Fruit fly (Drosophila melanogaster) whole organism, embryonic: ENCODE data around the gene CG6055.

Experiments
- Ada2b ChIP-seq: fragments of 200-800 bp; sonication (Bioruptor generic); IDR thresholded peaks from 2 replicates; pipeline ENCODE4 v1.3.6; 2022; ENCODE audit warnings: missing biosample characterization, missing genetic modification characterization
- Awh ChIP-seq: fragments of 200-800 bp; sonication (Bioruptor generic); IDR thresholded peaks from 2 replicates; pipeline ENCODE4, ENCODE4 v1.3.6; 2022; ENCODE audit warnings: missing biosample characterization, missing genetic modification characterization
- CG1024 ChIP-seq: fragments of 200-800 bp; sonication (Bioruptor generic); IDR thresholded peaks from 2 replicates; pipeline ENCODE4 v1.3.6; 2022; ENCODE audit warnings: missing biosample characterization, missing genetic modification characterization
- CG11247 ChIP-seq: fragments of 200-800 bp; sonication (Bioruptor generic); IDR thresholded peaks from 2 replicates; pipeline ENCODE4 v1.3.6; 2022; ENCODE audit warnings: missing biosample characterization, missing genetic modification characterization
- CG11504 ChIP-seq: fragments of 200-800 bp; sonication (Bioruptor generic); optimal IDR thresholded peaks from 3 replicates; lab custom pipeline; 2019; ENCODE audit warnings: missing biosample characterization, mild to moderate bottlenecking, missing genetic modification characterization, moderate library complexity
- CG11696 ChIP-seq: fragments of 200-800 bp; sonication (Bioruptor generic); IDR thresholded peaks from 2 replicates; pipeline ENCODE4 v1.3.6; 2022; ENCODE audit warnings: missing biosample characterization, missing genetic modification characterization
- CG12155 ChIP-seq: fragments of 200-800 bp; sonication (Bioruptor generic); optimal IDR thresholded peaks from 3 replicates; lab custom pipeline; 2016; ENCODE audit warnings: missing biosample characterization, missing genetic modification characterization
- CG13424 ChIP-seq: fragments of 200-800 bp; sonication (Bioruptor generic); optimal IDR thresholded peaks from 2 replicates; lab custom pipeline; 2019; ENCODE audit warnings: missing biosample characterization, mild to moderate bottlenecking, missing genetic modification characterization, moderate library complexity
- CG13775 ChIP-seq: fragments of 200-800 bp; sonication (Bioruptor generic); optimal IDR thresholded peaks from 3 replicates; lab custom pipeline; 2017; ENCODE audit warnings: missing biosample characterization, mild to moderate bottlenecking, missing genetic modification characterization
- CG17568 ChIP-seq: fragments of 200-800 bp; sonication (Bioruptor generic); optimal IDR thresholded peaks from 2 replicates; lab custom pipeline; 2018; ENCODE audit warnings: missing biosample characterization, mild to moderate bottlenecking, missing genetic modification characterization, moderate library complexity
- CG2712 ChIP-seq: fragments of 200-800 bp; optimal IDR thresholded peaks from 3 replicates; lab custom pipeline; 2019; ENCODE audit warnings: missing biosample characterization, mild to moderate bottlenecking, missing genetic modification characterization, moderate library complexity
- CG33213 ChIP-seq: fragments of 200-800 bp; sonication (Bioruptor generic); optimal IDR thresholded peaks from 3 replicates; lab custom pipeline; 2016; ENCODE audit warnings: missing biosample characterization, missing genetic modification characterization
- CG4328 ChIP-seq: fragments of 200-800 bp; sonication (Bioruptor generic); optimal IDR thresholded peaks from 3 replicates; lab custom pipeline; 2017; ENCODE audit warnings: missing biosample characterization, missing genetic modification reagents, missing genetic modification characterization
- CG5180 ChIP-seq: fragments of 200-800 bp; sonication (Bioruptor generic); optimal IDR thresholded peaks from 3 replicates; lab custom pipeline; 2017; ENCODE audit warnings: missing biosample characterization, missing genetic modification characterization, mild to moderate bottlenecking, moderate library complexity, missing genetic modification reagents
- CG6765 ChIP-seq: fragments of 200-800 bp; sonication (Bioruptor generic); optimal IDR thresholded peaks from 3 replicates; lab custom pipeline; 2017; ENCODE audit warnings: missing biosample characterization, mild to moderate bottlenecking, missing genetic modification characterization
- CG7271 ChIP-seq: fragments of 200-800 bp; sonication (Bioruptor generic); optimal IDR thresholded peaks from 2 replicates; lab custom pipeline; 2018; ENCODE audit warnings: missing biosample characterization, mild to moderate bottlenecking, missing genetic modification characterization, moderate library complexity
- CG7745 ChIP-seq: fragments of 200-800 bp; sonication (Bioruptor generic); optimal IDR thresholded peaks from 2 replicates; lab custom pipeline; 2018; ENCODE audit warnings: missing biosample characterization, mild to moderate bottlenecking, missing genetic modification characterization, moderate library complexity
- CG9437 ChIP-seq: fragments of 200-800 bp; sonication (Bioruptor generic); optimal IDR thresholded peaks from 2 replicates; lab custom pipeline; 2018; ENCODE audit warnings: missing biosample characterization, mild to moderate bottlenecking, missing genetic modification characterization
- Chrac-16 ChIP-seq: fragments of 200-800 bp; sonication (Bioruptor generic); optimal IDR thresholded peaks from 3 replicates; lab custom pipeline; 2016; ENCODE audit warnings: missing biosample characterization, missing genetic modification characterization
- CoRest ChIP-seq: fragments of 200-800 bp; sonication (Bioruptor generic); optimal IDR thresholded peaks from 3 replicates; lab custom pipeline; 2018; ENCODE audit warnings: missing biosample characterization, mild to moderate bottlenecking, missing genetic modification characterization, moderate library complexity
- Doc2 ChIP-seq: fragments of 200-800 bp; sonication (Bioruptor generic); IDR thresholded peaks from 2 replicates; pipeline ENCODE4 v1.3.6; 2022; ENCODE audit warnings: missing biosample characterization, missing genetic modification characterization
- Fer1 ChIP-seq: fragments of 200-800 bp; sonication (Bioruptor generic); optimal IDR thresholded peaks from 2 replicates; lab custom pipeline; 2017; ENCODE audit warnings: missing biosample characterization, mild to moderate bottlenecking, missing genetic modification characterization
- HLHmδ ChIP-seq: fragments of 200-800 bp; sonication (Bioruptor generic); optimal IDR thresholded peaks from 2 replicates; lab custom pipeline; 2018; ENCODE audit warnings: missing biosample characterization, mild to moderate bottlenecking, missing genetic modification characterization, moderate library complexity
- HmgZ ChIP-seq: fragments of 200-800 bp; sonication (Bioruptor generic); optimal IDR thresholded peaks from 2 replicates; lab custom pipeline; 2018; ENCODE audit warnings: missing biosample characterization, mild to moderate bottlenecking, missing genetic modification characterization
- PHDP ChIP-seq: fragments of 200-800 bp; sonication (Bioruptor generic); optimal IDR thresholded peaks from 3 replicates; lab custom pipeline; 2018; ENCODE audit warnings: missing biosample characterization, mild to moderate bottlenecking, missing genetic modification characterization, moderate library complexity
- Ptx1 ChIP-seq: fragments of 200-800 bp; sonication (Bioruptor generic); IDR thresholded peaks from 2 replicates; pipeline ENCODE4 v1.3.6; 2022; ENCODE audit warnings: missing biosample characterization, missing genetic modification characterization
- Sry-β ChIP-seq: fragments of 200-800 bp; sonication (Bioruptor generic); optimal IDR thresholded peaks from 2 replicates; lab custom pipeline; 2018; ENCODE audit warnings: missing biosample characterization, mild to moderate bottlenecking, missing genetic modification characterization, moderate library complexity
- Vsx1 ChIP-seq: fragments of 200-800 bp; sonication (Bioruptor generic); optimal IDR thresholded peaks from 2 replicates; lab custom pipeline; 2017; ENCODE audit warnings: missing biosample characterization, mild to moderate bottlenecking, missing genetic modification characterization, missing genetic modification reagents
- ato ChIP-seq: fragments of 200-800 bp; sonication (Bioruptor generic); IDR thresholded peaks from 2 replicates; pipeline ENCODE4 v1.3.6; 2022; ENCODE audit warnings: missing biosample characterization, missing genetic modification characterization; ENCODE audit not compliant: partially characterized antibody
- bowl ChIP-seq: fragments of 200-800 bp; sonication (Bioruptor generic); IDR thresholded peaks from 2 replicates; pipeline ENCODE4 v1.3.6; 2022; ENCODE audit warnings: missing biosample characterization, missing genetic modification characterization
- corto ChIP-seq: fragments of 200-800 bp; sonication (Bioruptor generic); optimal IDR thresholded peaks from 2 replicates; lab custom pipeline; 2016; ENCODE audit warnings: missing biosample characterization, mild to moderate bottlenecking, missing genetic modification characterization, moderate library complexity
- da ChIP-seq: fragments of 200-800 bp; sonication (Bioruptor generic); optimal IDR thresholded peaks from 2 replicates; lab custom pipeline; 2016; ENCODE audit warnings: missing biosample characterization, missing genetic modification characterization
- dm ChIP-seq: fragments of 200-800 bp; sonication (Bioruptor generic); optimal IDR thresholded peaks from 3 replicates; lab custom pipeline; 2016; ENCODE audit warnings: missing biosample characterization, missing genetic modification characterization
- en ChIP-seq: fragments of 200-800 bp; sonication (Bioruptor generic); optimal IDR thresholded peaks from 2 replicates; lab custom pipeline; 2016; ENCODE audit warnings: missing biosample characterization, missing genetic modification characterization
- eve ChIP-seq, 2 experiments: fragments of >200 bp; optimal IDR thresholded peaks; 2 replicates each; lab custom pipeline; 2017; ENCODE audit warnings: missing biosample characterization in 2 of 2, missing genetic modification characterization in 2 of 2
- fd96Cb ChIP-seq: fragments of 200-800 bp; sonication (Bioruptor generic); optimal IDR thresholded peaks from 2 replicates; lab custom pipeline; 2018; ENCODE audit warnings: missing biosample characterization, mild to moderate bottlenecking, missing genetic modification characterization, moderate library complexity
- gcm2 ChIP-seq: fragments of 200-800 bp; sonication (Bioruptor generic); optimal IDR thresholded peaks from 2 replicates; lab custom pipeline; 2016; ENCODE audit warnings: missing biosample characterization, missing genetic modification characterization
- grau ChIP-seq: fragments of 200-800 bp; optimal IDR thresholded peaks from 3 replicates; lab custom pipeline; 2019; ENCODE audit warnings: missing biosample characterization, mild to moderate bottlenecking, missing genetic modification characterization, moderate library complexity
- grn ChIP-seq: fragments of 200-800 bp; sonication (Bioruptor generic); optimal IDR thresholded peaks from 3 replicates; lab custom pipeline; 2017; ENCODE audit warnings: missing biosample characterization, missing genetic modification characterization
- h ChIP-seq: fragments of >200 bp; optimal IDR thresholded peaks from 2 replicates; lab custom pipeline; 2017
- mam ChIP-seq: fragments of 200-800 bp; sonication (Bioruptor generic); optimal IDR thresholded peaks from 3 replicates; lab custom pipeline; 2016; ENCODE audit warnings: missing biosample characterization, missing genetic modification characterization
- pb ChIP-seq: fragments of 200-800 bp; sonication (Bioruptor generic); optimal IDR thresholded peaks from 3 replicates; lab custom pipeline; 2016; ENCODE audit warnings: missing biosample characterization, missing genetic modification characterization
- phol ChIP-seq: fragments of 200-800 bp; sonication (Bioruptor generic); optimal IDR thresholded peaks from 3 replicates; lab custom pipeline; 2018; ENCODE audit warnings: missing biosample characterization, mild to moderate bottlenecking, missing genetic modification characterization, moderate library complexity
- rib ChIP-seq: fragments of 200-800 bp; sonication (Bioruptor generic); IDR thresholded peaks from 2 replicates; pipeline ENCODE4 v1.3.6; 2022; ENCODE audit warnings: missing biosample characterization, missing genetic modification characterization
- scrt ChIP-seq: fragments of 200-800 bp; sonication (Bioruptor generic); optimal IDR thresholded peaks from 2 replicates; lab custom pipeline; 2018; ENCODE audit warnings: missing biosample characterization, mild to moderate bottlenecking, missing genetic modification characterization, moderate library complexity
- slbo ChIP-seq: fragments of 200-800 bp; sonication (Bioruptor generic); IDR thresholded peaks from 2 replicates; pipeline ENCODE4 v1.3.6; 2022; ENCODE audit warnings: missing biosample characterization, missing genetic modification characterization
- trem ChIP-seq: fragments of 200-800 bp; optimal IDR thresholded peaks from 3 replicates; lab custom pipeline; 2019; ENCODE audit warnings: missing biosample characterization, mild to moderate bottlenecking, missing genetic modification characterization, moderate library complexity
- ttk ChIP-seq: fragments of 200-800 bp; sonication (Bioruptor generic); IDR thresholded peaks from 2 replicates; pipeline ENCODE4 v2.1.2; 2022; ENCODE audit warnings: missing biosample characterization, missing genetic modification characterization
- wdn ChIP-seq: fragments of 200-800 bp; sonication (Bioruptor generic); IDR thresholded peaks from 2 replicates; pipeline ENCODE4 v1.3.6; 2022; ENCODE audit warnings: missing biosample characterization, missing genetic modification characterization

The CG6055 gene

dm6 chr2L:7420305-7421287 is 45.7 kb upstream of the CG6055 start (continued):
- TF ChIP-seq CG13424 (tag; lab: Kevin White, UChicago) (peak; percentile 37), CG9437 (GFP tag; lab: Kevin White, UChicago) (no peak), Vsx1 (no peak), CG2712 (tag; lab: Kevin White, UChicago) (peak; percentile 19), slbo (peak; percentile 92), Doc2 (GFP tag; lab: Robert Waterston, UW) (no peak), bowl (GFP tag; lab: Robert Waterston, UW) (no peak), Ptx1 (peak; percentile 69), CG17568 (no peak), Ada2b (GFP tag; lab: Robert Waterston, UW) (peak; percentile 70), CG7745 (no peak), eve (GFP tag; optimal IDR thresholded peaks at IDR 0.05; lab: Kevin White, UChicago) (peak in 1 of 2 experiments; percentile 7), CG33213 (peak; percentile 21), ato (GFP tag; lab: Robert Waterston, UW) (no peak), HmgZ (peak; percentile 69), scrt (GFP tag; lab: Kevin White, UChicago) (peak; percentile 73), rib (GFP tag; lab: Robert Waterston, UW) (peak; percentile 79), da (peak; percentile 19), Sry-β (GFP tag; lab: Kevin White, UChicago) (no peak), CG6765 (no peak), CG11696 (GFP tag; lab: Robert Waterston, UW) (no peak), HLHmδ (GFP tag; lab: Kevin White, UChicago) (no peak), en (GFP tag; lab: Kevin White, UChicago) (no peak), CG4328 (no peak), gcm2 (peak; percentile 14), CG11504 (peak; percentile 60), grau (tag; lab: Kevin White, UChicago) (peak; percentile 75), fd96Cb (tag; lab: Kevin White, UChicago) (peak; percentile 38), mam (GFP tag; lab: Kevin White, UChicago) (peak; percentile 88), corto (GFP tag; lab: Kevin White, UChicago) (peak; percentile 86), pb (peak; percentile 28), CG11247 (GFP tag; lab: Robert Waterston, UW) (peak; percentile 51; the same call in 1 of the 2 replicates), CoRest (tag; lab: Kevin White, UChicago) (peak; percentile 37), CG7271 (no peak), dm (GFP tag; lab: Kevin White, UChicago) (peak; percentile 42), CG1024 (GFP tag; lab: Robert Waterston, UW) (no peak), Awh (0 out of 2 replicates have a peak, but pooled peaks have one; percentile 21), ttk (GFP tag; lab: Robert Waterston, UW) (peak; percentile 53; the same call in 1 of the 2 replicates), trem (tag; lab: Kevin White, UChicago) (no peak), PHDP (peak; percentile 73), wdn (GFP tag; lab: Robert Waterston, UW) (peak; percentile 72), CG12155 (GFP tag; lab: Kevin White, UChicago) (peak; percentile 40), h (lab: Kevin White, UChicago) (no peak), Chrac-16 (GFP tag; lab: Kevin White, UChicago) (peak; percentile 63), Fer1 (GFP tag; lab: Kevin White, UChicago) (peak; percentile 81), CG13775 (GFP tag; lab: Kevin White, UChicago) (peak; percentile 51), grn (GFP tag; lab: Kevin White, UChicago) (no peak), CG5180 (GFP tag; lab: Kevin White, UChicago) (no peak), phol (tag; lab: Kevin White, UChicago) (no peak)
